Worm (Caenorhabditis elegans): Measurements from ENCODE around the gene C16A3.6.

DNA sequence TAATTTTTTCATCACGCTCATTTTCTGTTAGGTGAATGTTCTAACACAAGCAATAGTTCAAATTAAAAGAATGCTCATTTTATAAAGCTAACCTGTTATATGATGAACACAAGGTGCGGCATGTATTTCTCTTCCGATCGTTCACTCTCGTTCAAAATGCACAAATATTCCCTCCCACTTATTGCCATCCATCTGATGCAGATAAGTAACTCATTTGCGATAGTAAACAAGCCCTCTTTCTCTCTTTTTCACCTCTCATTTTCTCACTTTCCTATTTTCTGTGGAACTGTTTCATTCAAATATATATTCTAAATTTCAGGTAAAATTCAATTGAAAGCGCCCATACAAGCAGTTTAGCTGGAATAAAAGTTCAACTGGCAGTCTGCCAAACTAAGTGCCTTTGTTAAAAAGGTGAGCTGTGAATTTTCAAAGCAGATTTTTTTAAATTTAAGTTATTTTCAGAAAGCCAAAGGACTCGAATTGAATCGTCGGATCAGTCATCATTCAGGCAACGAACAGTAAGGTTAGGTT is 33.0 kb upstream of the C16A3.6 start, which contains the start of the genes trmt-10C.2 and C56G2.22:
- no peak for TF ChIP-seq unc-42 (tag; optimal IDR thresholded peaks at IDR 0.05)
- TF ChIP-seq gmeb-2 (tag; optimal IDR thresholded peaks at IDR 0.05), result no peak
- TF ChIP-seq fkh-10 (GFP tag; optimal IDR thresholded peaks at IDR 0.05), result no peak
- TF ChIP-seq nfya-1 (tag; optimal IDR thresholded peaks at IDR 0.05), result no peak
- no peak for TF ChIP-seq lin-11 (tag; optimal IDR thresholded peaks at IDR 0.05)
- TF ChIP-seq ceh-48 (tag; optimal IDR thresholded peaks at IDR 0.05), result no peak
- no peak for TF ChIP-seq pat-9 (tag; optimal IDR thresholded peaks at IDR 0.05)
- TF ChIP-seq mec-3 (tag; optimal IDR thresholded peaks at IDR 0.05; ENCODE audit: borderline replicate concordance), result no peak
- no peak for TF ChIP-seq pqm-1 (tag; optimal IDR thresholded peaks at IDR 0.05)
- TF ChIP-seq C38D4.7 (GFP tag; optimal IDR thresholded peaks at IDR 0.05), result no peak
- TF ChIP-seq ceh-30 (tag; optimal IDR thresholded peaks at IDR 0.05), result no peak
- TF ChIP-seq nhr-11 (tag; optimal IDR thresholded peaks at IDR 0.05), result no peak
- TF ChIP-seq ceh-22 (tag; optimal IDR thresholded peaks at IDR 0.05), result no peak
- no peak for TF ChIP-seq pax-1 (tag; optimal IDR thresholded peaks at IDR 0.05)
